Fruit fly (Drosophila melanogaster): ENCODE measurements around the gene CG33644.
A peak's percentile ranks its signal among the peaks of the same experiment; 100 is the strongest.

dm6 chr2L:13512182-13513032 lies 19.5 kb upstream of the CG33644 start:
- TF ChIP-seq HmgD (GFP tag; optimal IDR thresholded peaks at IDR 0.05), result no peak
- no peak for TF ChIP-seq CG8089 (GFP tag; optimal IDR thresholded peaks at IDR 0.05)
- TF ChIP-seq PHDP (tag; optimal IDR thresholded peaks at IDR 0.05), result peak; percentile 44

Measured in whole organism, embryonic.